Fruit fly (Drosophila melanogaster): Measurements from ENCODE around the gene Ddx56.

The Ddx56 gene

DNA sequence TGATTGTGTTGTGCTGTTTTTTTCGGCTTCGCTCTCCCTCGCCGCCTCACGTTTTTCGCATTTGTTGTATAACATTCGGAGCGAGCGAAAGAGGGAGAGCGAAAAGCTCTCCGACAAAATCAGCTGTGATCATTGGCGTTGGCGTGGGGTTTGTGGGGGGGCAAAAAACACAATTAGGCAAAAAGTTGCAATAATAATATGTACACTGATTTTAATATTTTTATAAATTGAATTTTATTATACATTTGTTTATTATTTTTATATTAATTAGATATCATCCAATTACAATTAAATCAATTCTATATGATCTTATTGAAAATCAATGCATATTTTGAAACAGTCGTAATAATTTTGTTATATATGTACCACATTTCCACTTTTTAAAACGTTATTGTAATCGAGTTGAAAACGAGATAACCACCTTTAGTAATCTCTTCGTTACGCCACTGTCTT is 12.1 kb downstream of the Ddx56 start (continued):
- TF ChIP-seq CG4854 (GFP tag; optimal IDR thresholded peaks at IDR 0.05) (no peak), CG18619 (GFP tag; optimal IDR thresholded peaks at IDR 0.05) (peak; percentile 43), luna (GFP tag; optimal IDR thresholded peaks at IDR 0.05) (no peak), CG14014 (GFP tag; IDR thresholded peaks at IDR 0.05) (peak; percentile 30; the same call in 1 of the 2 replicates), CG9876 (GFP tag; optimal IDR thresholded peaks at IDR 0.05) (no peak), odd (GFP tag; optimal IDR thresholded peaks at IDR 0.05) (peak; percentile 18), Dip2 (GFP tag; IDR thresholded peaks at IDR 0.05) (no peak), fd3F (GFP tag; optimal IDR thresholded peaks at IDR 0.05) (peak; percentile 1), sd (tag; optimal IDR thresholded peaks at IDR 0.05) (no peak), CG10147 (GFP tag; optimal IDR thresholded peaks at IDR 0.05) (peak; percentile 49), Antp (GFP tag; optimal IDR thresholded peaks at IDR 0.05) (no peak), MESR4 (GFP tag; optimal IDR thresholded peaks at IDR 0.05) (no peak), Lhr (GFP tag; optimal IDR thresholded peaks at IDR 0.05) (no peak), D19A (tag; optimal IDR thresholded peaks at IDR 0.05) (peak; percentile 24), CG18476 (GFP tag; optimal IDR thresholded peaks at IDR 0.05) (no peak), Ets65A (GFP tag) (no peak), CG14441 (GFP tag; IDR thresholded peaks at IDR 0.05) (no peak), CG5180 (GFP tag; optimal IDR thresholded peaks at IDR 0.05) (no peak), CG3995 (GFP tag; optimal IDR thresholded peaks at IDR 0.05) (peak; percentile 2), NC2β (GFP tag; optimal IDR thresholded peaks at IDR 0.05) (no peak), sr (GFP tag; IDR thresholded peaks at IDR 0.05) (no peak), salm (tag; optimal IDR thresholded peaks at IDR 0.05) (no peak), CG10654 (GFP tag; optimal IDR thresholded peaks at IDR 0.05) (no peak), CG2120 (GFP tag; optimal IDR thresholded peaks at IDR 0.05) (peak; percentile 53), fu2 (GFP tag; optimal IDR thresholded peaks at IDR 0.05) (no peak), phol (tag; optimal IDR thresholded peaks at IDR 0.05) (peak; percentile 46), Opbp (GFP tag; IDR thresholded peaks at IDR 0.05; ENCODE audit: partially characterized antibody) (no peak), CoRest (tag; optimal IDR thresholded peaks at IDR 0.05) (peak; percentile 39), CG3407 (GFP tag; optimal IDR thresholded peaks at IDR 0.05) (no peak), Hr78 (GFP tag; optimal IDR thresholded peaks at IDR 0.05) (no peak), CG17612 (GFP tag; IDR thresholded peaks at IDR 0.05) (no peak), sisA (GFP tag; IDR thresholded peaks at IDR 0.05) (no peak), Awh (GFP tag; IDR thresholded peaks at IDR 0.05) (no peak), Ravus (GFP tag; IDR thresholded peaks at IDR 0.05) (no peak), CG6689 (GFP tag; IDR thresholded peaks at IDR 0.05) (peak; percentile 43; the same call in 1 of the 2 replicates), Oaz (GFP tag; IDR thresholded peaks at IDR 0.05) (no peak), Ptx1 (GFP tag; IDR thresholded peaks at IDR 0.05) (0 out of 2 replicates have a peak, but pooled peaks have one; percentile 30), HmgZ (tag; optimal IDR thresholded peaks at IDR 0.05) (peak; percentile 10), E2f2 (GFP tag; IDR thresholded peaks at IDR 0.05) (peak; percentile 26; the same call in 1 of the 2 replicates), croc (GFP tag; conservative IDR thresholded peaks at IDR 0.05) (no peak), CG15514 (GFP tag; optimal IDR thresholded peaks at IDR 0.05) (peak; percentile 34), fd96Cb (tag; optimal IDR thresholded peaks at IDR 0.05) (peak; percentile 27), Drgx (GFP tag; IDR thresholded peaks at IDR 0.05) (peak; percentile 36; the same call in 1 of the 2 replicates), CG2116 (GFP tag; optimal IDR thresholded peaks at IDR 0.05) (no peak), CG6254 (GFP tag; optimal IDR thresholded peaks at IDR 0.05) (no peak), gce (GFP tag; IDR thresholded peaks at IDR 0.05) (no peak), sim (GFP tag; IDR thresholded peaks at IDR 0.05) (no peak), scrt (GFP tag; optimal IDR thresholded peaks at IDR 0.05) (peak; percentile 2), repo (GFP tag; optimal IDR thresholded peaks at IDR 0.05) (no peak), ara (GFP tag; IDR thresholded peaks at IDR 0.05) (no peak), CG4328 (GFP tag; optimal IDR thresholded peaks at IDR 0.05) (no peak), cad (GFP tag; optimal IDR thresholded peaks at IDR 0.05) (no peak)
